Worm (Caenorhabditis elegans) whole organism, L1 larva: Measurements from ENCODE around the gene C06H2.7.

Source experiments
- aly-2 ChIP-seq: fragments of 150-350 bp; optimal IDR thresholded peaks from 2 replicates; lab custom pipeline; 2014; ENCODE audit warnings: missing biosample characterization, missing genetic modification characterization
- ceh-90 ChIP-seq: sonication (generic microtip); optimal IDR thresholded peaks from 2 replicates; lab custom pipeline; 2016; ENCODE audit warnings: missing genetic modification characterization, missing compliant biosample characterization
- hlh-4 ChIP-seq: sonication (generic microtip); optimal IDR thresholded peaks from 2 replicates; lab custom pipeline; 2016; ENCODE audit warnings: mild to moderate bottlenecking, missing genetic modification characterization, missing compliant biosample characterization
- lin-14 ChIP-seq: fragments of 200-800 bp; sonication (Bioruptor generic); optimal IDR thresholded peaks from 2 replicates; lab custom pipeline; 2018; ENCODE audit warnings: mild to moderate bottlenecking, missing genetic modification characterization, moderate library complexity, missing compliant biosample characterization
- lin-39 ChIP-seq: fragments of 150-350 bp; optimal IDR thresholded peaks from 2 replicates; lab custom pipeline; 2014; ENCODE audit warnings: missing biosample characterization, missing genetic modification reagents, missing genetic modification characterization
- lir-3 ChIP-seq: sonication (generic microtip); optimal IDR thresholded peaks from 2 replicates; lab custom pipeline; 2016; ENCODE audit warnings: mild to moderate bottlenecking, missing genetic modification characterization, moderate library complexity, missing compliant biosample characterization; ENCODE audit not compliant: poor library complexity
- nhr-237 ChIP-seq: fragments of 150-350 bp; optimal IDR thresholded peaks from 2 replicates; lab custom pipeline; 2014; ENCODE audit warnings: missing biosample characterization, missing genetic modification characterization
- xbp-1 ChIP-seq: sonication (generic microtip); optimal IDR thresholded peaks from 2 replicates; lab custom pipeline; 2016; ENCODE audit warnings: missing genetic modification characterization, missing compliant biosample characterization

- no peak for TF ChIP-seq hlh-4 (tag; lab: Kevin White, UChicago)
- TF ChIP-seq lir-3 (tag; lab: Kevin White, UChicago) = no peak
- no peak for TF ChIP-seq ceh-90 (tag; lab: Kevin White, UChicago)
- TF ChIP-seq xbp-1 (tag; lab: Kevin White, UChicago) = no peak
- no peak for TF ChIP-seq nhr-237 (tag; lab: Kevin White, UChicago)
- no peak for TF ChIP-seq lin-14 (GFP tag; lab: Kevin White, UChicago)
- TF ChIP-seq aly-2 (tag; lab: Kevin White, UChicago) = no peak
- no peak for TF ChIP-seq lin-39
Measured at ce11 chrV:11171906-11172305, 27.3 kb upstream of the C06H2.7 start, which contains the start of gene T19C4.5.
